Fruit fly (Drosophila melanogaster) whole organism, embryonic: ENCODE data around the gene Ipo9.

Experiments used
- Blimp-1 ChIP-seq: fragments of 200-800 bp; sonication (Bioruptor generic); optimal IDR thresholded peaks from 3 replicates; lab custom pipeline; 2018; ENCODE audit warnings: missing biosample characterization, missing genetic modification characterization, mild to moderate bottlenecking, moderate library complexity, missing genetic modification reagents
- CG10543 ChIP-seq: fragments of 200-800 bp; sonication (Bioruptor generic); optimal IDR thresholded peaks from 3 replicates; lab custom pipeline; 2017; ENCODE audit warnings: missing biosample characterization, mild to moderate bottlenecking, missing genetic modification characterization, moderate library complexity
- CG10565 ChIP-seq: fragments of 200-800 bp; sonication (Bioruptor generic); optimal IDR thresholded peaks from 3 replicates; lab custom pipeline; 2016; ENCODE audit warnings: missing biosample characterization, mild to moderate bottlenecking, missing genetic modification characterization
- CG10959 ChIP-seq: fragments of 200-800 bp; sonication (Bioruptor generic); IDR thresholded peaks from 2 replicates; pipeline ENCODE4 v1.3.6; 2022; ENCODE audit warnings: missing biosample characterization, missing genetic modification characterization
- CG11504 ChIP-seq: fragments of 200-800 bp; sonication (Bioruptor generic); optimal IDR thresholded peaks from 3 replicates; lab custom pipeline; 2019; ENCODE audit warnings: missing biosample characterization, mild to moderate bottlenecking, missing genetic modification characterization, moderate library complexity
- CG11695 ChIP-seq: fragments of 200-800 bp; sonication (Bioruptor generic); IDR thresholded peaks from 3 replicates; pipeline ENCODE4 v1.3.6; 2022; ENCODE audit warnings: missing biosample characterization, missing genetic modification characterization
- CG1233 ChIP-seq: fragments of 200-800 bp; sonication (Bioruptor generic); optimal IDR thresholded peaks from 4 replicates; lab custom pipeline; 2018; ENCODE audit warnings: missing biosample characterization, mild to moderate bottlenecking, missing genetic modification characterization
- CG12391 ChIP-seq: fragments of 200-800 bp; sonication (Bioruptor generic); optimal IDR thresholded peaks from 3 replicates; lab custom pipeline; 2018; ENCODE audit warnings: missing biosample characterization, mild to moderate bottlenecking, missing genetic modification characterization, moderate library complexity
- CG13424 ChIP-seq: fragments of 200-800 bp; sonication (Bioruptor generic); optimal IDR thresholded peaks from 2 replicates; lab custom pipeline; 2019; ENCODE audit warnings: missing biosample characterization, mild to moderate bottlenecking, missing genetic modification characterization, moderate library complexity
- CG14710 ChIP-seq: fragments of 200-800 bp; sonication (Bioruptor generic); optimal IDR thresholded peaks from 3 replicates; lab custom pipeline; 2019; ENCODE audit warnings: missing biosample characterization, mild to moderate bottlenecking, missing genetic modification characterization, moderate library complexity
- CG17802 ChIP-seq: fragments of 200-800 bp; sonication (Bioruptor generic); optimal IDR thresholded peaks from 2 replicates; lab custom pipeline; 2018; ENCODE audit warnings: missing biosample characterization, mild to moderate bottlenecking, missing genetic modification characterization, moderate library complexity
- CG17829 ChIP-seq: fragments of 200-800 bp; optimal IDR thresholded peaks from 2 replicates; lab custom pipeline; 2019; ENCODE audit warnings: missing biosample characterization, mild to moderate bottlenecking, missing genetic modification characterization, moderate library complexity
- CG17912 ChIP-seq: fragments of 200-800 bp; sonication (Bioruptor generic); optimal IDR thresholded peaks from 2 replicates; lab custom pipeline; 2018; ENCODE audit warnings: missing biosample characterization, mild to moderate bottlenecking, missing genetic modification characterization
- CG18599 ChIP-seq: fragments of 200-800 bp; sonication (Bioruptor generic); optimal IDR thresholded peaks from 3 replicates; lab custom pipeline; 2017; ENCODE audit warnings: missing biosample characterization, missing genetic modification characterization, mild to moderate bottlenecking, moderate library complexity, missing genetic modification reagents
- CG2202 ChIP-seq: fragments of 200-800 bp; sonication (Bioruptor generic); optimal IDR thresholded peaks from 2 replicates; lab custom pipeline; 2018; ENCODE audit warnings: missing biosample characterization, mild to moderate bottlenecking, missing genetic modification characterization
- CG33213 ChIP-seq: fragments of 200-800 bp; sonication (Bioruptor generic); optimal IDR thresholded peaks from 3 replicates; lab custom pipeline; 2016; ENCODE audit warnings: missing biosample characterization, missing genetic modification characterization
- CG4328 ChIP-seq: fragments of 200-800 bp; sonication (Bioruptor generic); optimal IDR thresholded peaks from 3 replicates; lab custom pipeline; 2017; ENCODE audit warnings: missing biosample characterization, missing genetic modification reagents, missing genetic modification characterization
- CG6765 ChIP-seq: fragments of 200-800 bp; sonication (Bioruptor generic); optimal IDR thresholded peaks from 3 replicates; lab custom pipeline; 2017; ENCODE audit warnings: missing biosample characterization, mild to moderate bottlenecking, missing genetic modification characterization
- CG7745 ChIP-seq: fragments of 200-800 bp; sonication (Bioruptor generic); optimal IDR thresholded peaks from 2 replicates; lab custom pipeline; 2018; ENCODE audit warnings: missing biosample characterization, mild to moderate bottlenecking, missing genetic modification characterization, moderate library complexity
- CG8944 ChIP-seq: fragments of 200-800 bp; sonication (Bioruptor generic); optimal IDR thresholded peaks from 3 replicates; lab custom pipeline; 2016; ENCODE audit warnings: missing biosample characterization, missing genetic modification characterization
- CG9876 ChIP-seq: fragments of 200-800 bp; sonication (Bioruptor generic); optimal IDR thresholded peaks from 2 replicates; lab custom pipeline; 2016; ENCODE audit warnings: missing biosample characterization, missing genetic modification characterization
- CkIIα-i1 ChIP-seq: fragments of 200-800 bp; sonication (Bioruptor generic); IDR thresholded peaks from 2 replicates; pipeline ENCODE4 v1.3.6; 2022; ENCODE audit warnings: missing biosample characterization, missing genetic modification characterization
- D19B ChIP-seq: fragments of 200-800 bp; sonication (Bioruptor generic); optimal IDR thresholded peaks from 2 replicates; lab custom pipeline; 2017; ENCODE audit warnings: missing biosample characterization, mild to moderate bottlenecking, missing genetic modification characterization
- Dbx ChIP-seq: fragments of 200-800 bp; sonication (Bioruptor generic); IDR thresholded peaks from 3 replicates; pipeline ENCODE4 v1.3.6; 2022; ENCODE audit warnings: missing biosample characterization, missing genetic modification characterization
- Dfd ChIP-seq, 2 experiments: fragments of >200 bp; optimal IDR thresholded peaks; 2 replicates each; lab custom pipeline; 2017; ENCODE audit warnings: missing biosample characterization in 2 of 2, missing genetic modification characterization in 2 of 2
- Doc2 ChIP-seq: fragments of 200-800 bp; sonication (Bioruptor generic); IDR thresholded peaks from 2 replicates; pipeline ENCODE4 v1.3.6; 2022; ENCODE audit warnings: missing biosample characterization, missing genetic modification characterization
- Fer1 ChIP-seq: fragments of 200-800 bp; sonication (Bioruptor generic); optimal IDR thresholded peaks from 2 replicates; lab custom pipeline; 2017; ENCODE audit warnings: missing biosample characterization, mild to moderate bottlenecking, missing genetic modification characterization
- HHEX ChIP-seq: fragments of 200-800 bp; sonication (Bioruptor generic); optimal IDR thresholded peaks from 3 replicates; lab custom pipeline; 2017; ENCODE audit warnings: missing biosample characterization, mild to moderate bottlenecking, missing genetic modification characterization, missing genetic modification reagents
- HmgD ChIP-seq: fragments of 200-800 bp; sonication (Bioruptor generic); optimal IDR thresholded peaks from 3 replicates; lab custom pipeline; 2016; ENCODE audit warnings: missing biosample characterization, missing genetic modification characterization
- Hr51 ChIP-seq, 2 experiments: fragments of 200-800 bp; sonication (Bioruptor generic); optimal IDR thresholded peaks; 2 replicates in 1 of 2; 3 replicates in 1 of 2; lab custom pipeline; 2016 to 2018; ENCODE audit warnings: missing biosample characterization in 2 of 2, missing genetic modification characterization in 2 of 2, mild to moderate bottlenecking in 1 of 2, moderate library complexity in 1 of 2
- Jarid2 ChIP-seq: fragments of 200-800 bp; sonication (Bioruptor generic); optimal IDR thresholded peaks from 3 replicates; lab custom pipeline; 2017; ENCODE audit warnings: mild to moderate bottlenecking, missing biosample characterization, missing genetic modification reagents, missing genetic modification characterization
- Ptx1 ChIP-seq: fragments of 200-800 bp; sonication (Bioruptor generic); IDR thresholded peaks from 2 replicates; pipeline ENCODE4 v1.3.6; 2022; ENCODE audit warnings: missing biosample characterization, missing genetic modification characterization
- Spps ChIP-seq: fragments of 200-800 bp; sonication (Bioruptor generic); optimal IDR thresholded peaks from 2 replicates; lab custom pipeline; 2018; ENCODE audit warnings: missing biosample characterization, mild to moderate bottlenecking, missing genetic modification characterization
- ac ChIP-seq: fragments of 200-800 bp; sonication (Bioruptor generic); optimal IDR thresholded peaks from 3 replicates; lab custom pipeline; 2017; ENCODE audit warnings: missing biosample characterization, mild to moderate bottlenecking, missing genetic modification characterization
- al ChIP-seq: fragments of 200-800 bp; sonication (Bioruptor generic); IDR thresholded peaks from 2 replicates; pipeline ENCODE4 v1.3.6; 2022; ENCODE audit warnings: missing biosample characterization, missing genetic modification characterization
- ara ChIP-seq: fragments of 200-800 bp; sonication (Bioruptor generic); IDR thresholded peaks from 2 replicates; pipeline ENCODE4 v1.3.6; 2022; ENCODE audit warnings: missing biosample characterization, missing genetic modification characterization
- ato ChIP-seq: fragments of 200-800 bp; sonication (Bioruptor generic); IDR thresholded peaks from 2 replicates; pipeline ENCODE4 v1.3.6; 2022; ENCODE audit warnings: missing biosample characterization, missing genetic modification characterization; ENCODE audit not compliant: partially characterized antibody
- bowl ChIP-seq: fragments of 200-800 bp; sonication (Bioruptor generic); IDR thresholded peaks from 2 replicates; pipeline ENCODE4 v1.3.6; 2022; ENCODE audit warnings: missing biosample characterization, missing genetic modification characterization
- caup ChIP-seq: fragments of 200-800 bp; sonication (Bioruptor generic); optimal IDR thresholded peaks from 3 replicates; lab custom pipeline; 2017; ENCODE audit warnings: missing biosample characterization, mild to moderate bottlenecking, missing genetic modification characterization, moderate library complexity; ENCODE audit not compliant: severe bottlenecking
- gce ChIP-seq: fragments of 200-800 bp; sonication (Bioruptor generic); IDR thresholded peaks from 3 replicates; pipeline ENCODE4 v1.3.6; 2022; ENCODE audit warnings: missing biosample characterization, missing genetic modification characterization
- gfzf ChIP-seq: fragments of 200-800 bp; sonication (Bioruptor generic); optimal IDR thresholded peaks from 2 replicates; lab custom pipeline; 2016; ENCODE audit warnings: missing biosample characterization, mild to moderate bottlenecking, missing genetic modification characterization, moderate library complexity
- jigr1 ChIP-seq: fragments of 200-800 bp; sonication (Bioruptor generic); IDR thresholded peaks from 3 replicates; pipeline ENCODE4 v1.3.6; 2022; ENCODE audit warnings: missing biosample characterization, missing genetic modification characterization
- lilli ChIP-seq: fragments of 200-800 bp; sonication (Bioruptor generic); optimal IDR thresholded peaks from 3 replicates; lab custom pipeline; 2016; ENCODE audit warnings: missing biosample characterization, missing genetic modification characterization
- oc ChIP-seq: fragments of 200-800 bp; sonication (Bioruptor generic); optimal IDR thresholded peaks from 2 replicates; lab custom pipeline; 2018; ENCODE audit warnings: missing biosample characterization, mild to moderate bottlenecking, missing genetic modification characterization, moderate library complexity
- onecut ChIP-seq: fragments of 200-800 bp; sonication (Bioruptor generic); IDR thresholded peaks from 2 replicates; pipeline ENCODE4 v1.3.6; 2022; ENCODE audit warnings: missing biosample characterization, missing genetic modification characterization
- salm ChIP-seq: fragments of 200-800 bp; sonication (Bioruptor generic); optimal IDR thresholded peaks from 2 replicates; lab custom pipeline; 2018; ENCODE audit warnings: missing biosample characterization, mild to moderate bottlenecking, missing genetic modification characterization
- tap ChIP-seq: fragments of 200-800 bp; optimal IDR thresholded peaks from 3 replicates; lab custom pipeline; 2019; ENCODE audit warnings: missing biosample characterization, mild to moderate bottlenecking, missing genetic modification characterization, moderate library complexity
- tna ChIP-seq: fragments of 200-800 bp; sonication (Bioruptor generic); IDR thresholded peaks from 2 replicates; pipeline ENCODE4 v1.3.6; 2022; ENCODE audit warnings: missing biosample characterization, missing genetic modification characterization; ENCODE audit not compliant: partially characterized antibody
- vvl ChIP-seq: fragments of 200-800 bp; sonication (Bioruptor generic); IDR thresholded peaks from 2 replicates; pipeline ENCODE4 v1.3.6; 2022; ENCODE audit warnings: missing biosample characterization, missing genetic modification characterization
- zfh2 ChIP-seq: fragments of 200-800 bp; sonication (Bioruptor generic); optimal IDR thresholded peaks from 2 replicates; lab custom pipeline; 2016; ENCODE audit warnings: missing biosample characterization, missing genetic modification characterization

The Ipo9 gene

DNA sequence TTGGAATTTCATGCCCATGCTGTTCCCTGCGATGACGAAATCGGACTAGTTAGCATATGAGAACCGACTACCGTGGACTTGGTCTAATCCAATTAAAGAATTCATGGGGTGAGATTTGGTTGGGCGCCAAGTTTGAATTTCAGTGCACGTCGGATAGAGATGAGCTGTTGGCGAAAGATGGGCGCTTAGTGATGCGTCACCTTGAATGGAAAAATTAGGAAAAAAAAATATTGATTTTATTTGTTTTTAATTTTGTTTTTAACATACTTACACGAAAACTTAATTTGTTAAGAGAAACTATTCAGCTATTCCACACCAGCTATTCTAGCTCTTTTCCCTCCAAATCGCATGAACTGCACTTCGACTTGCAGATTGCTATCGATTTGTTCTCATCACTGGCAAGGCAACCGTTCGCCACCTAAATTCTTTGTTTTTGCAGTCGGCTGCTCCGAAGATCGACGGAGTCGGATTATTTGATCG, 9.4 kb downstream of the Ipo9 start, which contains the start of the genes ninaG and Sptz (continued):
- TF ChIP-seq Dbx (GFP tag; lab: Robert Waterston, UW): peak; percentile 96
- TF ChIP-seq gce (GFP tag; lab: Robert Waterston, UW): peak; percentile 87
- TF ChIP-seq CG11504 (tag; lab: Kevin White, UChicago): peak; percentile 89
- peak; percentile 98 for TF ChIP-seq vvl (GFP tag; lab: Robert Waterston, UW)
- peak; percentile 67 for TF ChIP-seq Jarid2 (GFP tag; lab: Kevin White, UChicago)
- TF ChIP-seq CG14710: peak; percentile 93
- TF ChIP-seq bowl: peak; percentile 80
- peak; percentile 86 for TF ChIP-seq Blimp-1 (GFP tag; lab: Kevin White, UChicago)
- TF ChIP-seq CG7745 (tag; lab: Kevin White, UChicago): no peak
- TF ChIP-seq tap (tag; lab: Kevin White, UChicago): no peak
- peak; percentile 95 for TF ChIP-seq CG12391 (tag; lab: Kevin White, UChicago)
- peak; percentile 88 to 94 for TF ChIP-seq Hr51 (GFP tag; optimal IDR thresholded peaks at IDR 0.05; lab: Kevin White, UChicago)
- peak; percentile 83 for TF ChIP-seq CG17802 (tag; lab: Kevin White, UChicago)
- peak; percentile 84 for TF ChIP-seq Doc2 (GFP tag; lab: Robert Waterston, UW)
- peak; percentile 74 for TF ChIP-seq CkIIα-i1
- TF ChIP-seq CG10565 (GFP tag; lab: Kevin White, UChicago): peak; percentile 78
- no peak; the same call in 1 of the 2 replicates for TF ChIP-seq onecut (GFP tag; lab: Robert Waterston, UW)
- no peak for TF ChIP-seq ato (GFP tag; lab: Robert Waterston, UW)
- no peak for TF ChIP-seq Dfd (GFP tag; optimal IDR thresholded peaks at IDR 0.05; lab: Kevin White, UChicago)
- TF ChIP-seq CG2202 (tag; lab: Kevin White, UChicago): peak; percentile 80
- TF ChIP-seq CG8944: peak; percentile 96
- TF ChIP-seq CG1233 (GFP tag; lab: Kevin White, UChicago): peak; percentile 85
- no peak for TF ChIP-seq tna
- peak; percentile 93 for TF ChIP-seq CG10959 (GFP tag; lab: Robert Waterston, UW)
- peak; percentile 90 for TF ChIP-seq CG11695 (GFP tag; lab: Robert Waterston, UW)
- peak; percentile 64 for TF ChIP-seq CG4328 (GFP tag; lab: Kevin White, UChicago)
- TF ChIP-seq Spps: peak; percentile 87
- peak; percentile 86 for TF ChIP-seq HmgD (GFP tag; lab: Kevin White, UChicago)
- TF ChIP-seq jigr1: peak; percentile 90
- no peak for TF ChIP-seq Fer1
- peak; percentile 98 for TF ChIP-seq Ptx1
- peak; percentile 84 for TF ChIP-seq caup (GFP tag; lab: Kevin White, UChicago)
- TF ChIP-seq CG18599 (GFP tag; lab: Kevin White, UChicago): peak; percentile 91
- peak; percentile 85 for TF ChIP-seq oc
- peak; percentile 76 for TF ChIP-seq CG10543 (GFP tag; lab: Kevin White, UChicago)
- TF ChIP-seq CG17829 (tag; lab: Kevin White, UChicago): peak; percentile 91
- TF ChIP-seq CG6765 (GFP tag; lab: Kevin White, UChicago): peak; percentile 52
- peak; percentile 53 for TF ChIP-seq ac (GFP tag; lab: Kevin White, UChicago)
- TF ChIP-seq D19B (GFP tag; lab: Kevin White, UChicago): peak; percentile 76
- TF ChIP-seq CG9876 (GFP tag; lab: Kevin White, UChicago): peak; percentile 90
- peak; percentile 83 for TF ChIP-seq HHEX (GFP tag; lab: Kevin White, UChicago)
- TF ChIP-seq lilli: peak; percentile 98
- peak; percentile 97 for TF ChIP-seq zfh2 (GFP tag; lab: Kevin White, UChicago)
- TF ChIP-seq CG13424 (tag; lab: Kevin White, UChicago): peak; percentile 92
- peak; percentile 39 for TF ChIP-seq gfzf (GFP tag; lab: Kevin White, UChicago)
- peak; percentile 93 for TF ChIP-seq CG33213 (GFP tag; lab: Kevin White, UChicago)
- TF ChIP-seq al (GFP tag; lab: Robert Waterston, UW): peak; percentile 94
- TF ChIP-seq ara: peak; percentile 91
- TF ChIP-seq salm (tag; lab: Kevin White, UChicago): peak; percentile 62
- TF ChIP-seq CG17912: peak; percentile 4
